Fruit fly (Drosophila melanogaster) whole organism, prepupa: Measurements from ENCODE around the gene CG18754.

Source experiments
- Blimp-1 ChIP-seq: fragments of 200-800 bp; sonication (Bioruptor generic); optimal IDR thresholded peaks from 3 replicates; lab custom pipeline; 2017; ENCODE audit warnings: missing biosample characterization, missing genetic modification characterization, mild to moderate bottlenecking, moderate library complexity, missing genetic modification reagents
- CG10631 ChIP-seq: fragments of 200-800 bp; sonication (Bioruptor generic); optimal IDR thresholded peaks from 2 replicates; lab custom pipeline; 2016; ENCODE audit warnings: missing biosample characterization, missing genetic modification characterization
- CG10669 ChIP-seq: fragments of 200-800 bp; sonication (Bioruptor generic); optimal IDR thresholded peaks from 3 replicates; lab custom pipeline; 2018; ENCODE audit warnings: missing biosample characterization, mild to moderate bottlenecking, missing genetic modification characterization, moderate library complexity
- CG11294 ChIP-seq: fragments of 200-800 bp; sonication (Bioruptor generic); IDR thresholded peaks from 2 replicates; pipeline ENCODE4 v1.3.6; 2022; ENCODE audit warnings: missing biosample characterization, missing genetic modification characterization
- CG11762 ChIP-seq: fragments of 200-800 bp; sonication (Bioruptor generic); optimal IDR thresholded peaks from 3 replicates; lab custom pipeline; 2016; ENCODE audit warnings: missing biosample characterization, missing genetic modification characterization; ENCODE audit not compliant: insufficient read depth
- CG11902 ChIP-seq: fragments of 200-800 bp; sonication (Bioruptor generic); optimal IDR thresholded peaks from 3 replicates; lab custom pipeline; 2016; ENCODE audit warnings: missing biosample characterization, missing genetic modification characterization
- CG15336 ChIP-seq: fragments of 200-800 bp; sonication (Bioruptor generic); IDR thresholded peaks from 2 replicates; pipeline ENCODE4 v1.3.6; 2022; ENCODE audit warnings: missing biosample characterization, missing genetic modification characterization
- CG3032 ChIP-seq: fragments of 200-800 bp; optimal IDR thresholded peaks from 2 replicates; lab custom pipeline; 2019; ENCODE audit warnings: missing biosample characterization, mild to moderate bottlenecking, missing genetic modification characterization, moderate library complexity
- CG31627 ChIP-seq: fragments of 200-800 bp; sonication (Bioruptor generic); optimal IDR thresholded peaks from 3 replicates; lab custom pipeline; 2016; ENCODE audit warnings: missing biosample characterization, missing genetic modification characterization
- CG32006 ChIP-seq: fragments of 200-800 bp; sonication (Bioruptor generic); optimal IDR thresholded peaks from 3 replicates; lab custom pipeline; 2017; ENCODE audit warnings: missing biosample characterization, mild to moderate bottlenecking, missing genetic modification characterization
- CG34406 ChIP-seq: fragments of 200-800 bp; sonication (Bioruptor generic); optimal IDR thresholded peaks from 3 replicates; lab custom pipeline; 2016; ENCODE audit warnings: missing biosample characterization, missing genetic modification characterization
- CG3919 ChIP-seq: fragments of 200-800 bp; sonication (Bioruptor generic); optimal IDR thresholded peaks from 3 replicates; lab custom pipeline; 2016; ENCODE audit warnings: missing biosample characterization, missing genetic modification characterization
- CG6276 ChIP-seq: fragments of 200-800 bp; sonication (Bioruptor generic); optimal IDR thresholded peaks from 2 replicates; lab custom pipeline; 2017; ENCODE audit warnings: missing biosample characterization, mild to moderate bottlenecking, missing genetic modification characterization
- CG6808 ChIP-seq: fragments of 200-800 bp; sonication (Bioruptor generic); optimal IDR thresholded peaks from 3 replicates; lab custom pipeline; 2017; ENCODE audit warnings: missing biosample characterization, missing genetic modification characterization, mild to moderate bottlenecking, moderate library complexity, missing genetic modification reagents
- CG6854 ChIP-seq: fragments of 200-800 bp; sonication (Bioruptor generic); optimal IDR thresholded peaks from 2 replicates; lab custom pipeline; 2017; ENCODE audit warnings: missing biosample characterization, mild to moderate bottlenecking, missing genetic modification characterization
- CG8119 ChIP-seq: fragments of 200-800 bp; sonication (Bioruptor generic); IDR thresholded peaks from 3 replicates; pipeline ENCODE4 v1.3.6; 2022; ENCODE audit warnings: missing biosample characterization, missing genetic modification characterization
- CG8319 ChIP-seq: fragments of 200-800 bp; sonication (Bioruptor generic); optimal IDR thresholded peaks from 3 replicates; lab custom pipeline; 2016; ENCODE audit warnings: missing biosample characterization, missing genetic modification characterization
- CG8632 ChIP-seq: fragments of 200-800 bp; sonication (Bioruptor generic); optimal IDR thresholded peaks from 3 replicates; lab custom pipeline; 2016; ENCODE audit warnings: missing biosample characterization, missing genetic modification characterization
- CG9139 ChIP-seq: fragments of 200-800 bp; sonication (Bioruptor generic); optimal IDR thresholded peaks from 3 replicates; lab custom pipeline; 2017; ENCODE audit warnings: missing biosample characterization, mild to moderate bottlenecking, missing genetic modification characterization
- Eip75B ChIP-seq: fragments of 200-800 bp; sonication (Bioruptor generic); optimal IDR thresholded peaks from 3 replicates; lab custom pipeline; 2016; ENCODE audit warnings: missing biosample characterization, missing genetic modification characterization
- Eip78C ChIP-seq: fragments of 200-800 bp; sonication (Bioruptor generic); peaks from one replicate; lab custom pipeline; 2016; ENCODE audit warnings: missing biosample characterization, missing genetic modification characterization
- Eip93F ChIP-seq: fragments of 200-800 bp; sonication (Bioruptor generic); optimal IDR thresholded peaks from 2 replicates; lab custom pipeline; 2016; ENCODE audit warnings: missing biosample characterization, mild to moderate bottlenecking, missing genetic modification characterization
- Ets21C ChIP-seq: fragments of 200-800 bp; sonication (Bioruptor generic); optimal IDR thresholded peaks from 3 replicates; lab custom pipeline; 2016; ENCODE audit warnings: missing biosample characterization, missing genetic modification characterization
- Ets96B ChIP-seq: fragments of 200-800 bp; optimal IDR thresholded peaks from 2 replicates; lab custom pipeline; 2019; ENCODE audit warnings: missing biosample characterization, mild to moderate bottlenecking, missing genetic modification characterization, moderate library complexity
- Gug ChIP-seq: fragments of 200-800 bp; sonication (Bioruptor generic); IDR thresholded peaks from 2 replicates; pipeline ENCODE4 v1.3.6; 2022; ENCODE audit warnings: missing biosample characterization, missing genetic modification characterization
- Hr38 ChIP-seq: sonication (Bioruptor generic); optimal IDR thresholded peaks from 2 replicates; lab custom pipeline; 2016; ENCODE audit warnings: missing biosample characterization, missing genetic modification characterization
- Hr39 ChIP-seq: fragments of 200-800 bp; sonication (Bioruptor generic); optimal IDR thresholded peaks from 2 replicates; lab custom pipeline; 2016; ENCODE audit warnings: missing biosample characterization, missing genetic modification characterization
- Hr4 ChIP-seq: fragments of 200-800 bp; sonication (Bioruptor generic); optimal IDR thresholded peaks from 3 replicates; lab custom pipeline; 2016; ENCODE audit warnings: missing biosample characterization, missing genetic modification characterization
- Lpt ChIP-seq: fragments of 200-800 bp; sonication (Bioruptor generic); optimal IDR thresholded peaks from 3 replicates; lab custom pipeline; 2016; ENCODE audit warnings: missing biosample characterization, missing genetic modification characterization
- Met ChIP-seq: fragments of 200-800 bp; sonication (Bioruptor generic); optimal IDR thresholded peaks from 3 replicates; lab custom pipeline; 2016; ENCODE audit warnings: missing biosample characterization, missing genetic modification characterization
- OdsH ChIP-seq: fragments of 200-800 bp; sonication (Bioruptor generic); optimal IDR thresholded peaks from 3 replicates; lab custom pipeline; 2016; ENCODE audit warnings: missing biosample characterization, missing genetic modification characterization
- Smox ChIP-seq: fragments of 200-800 bp; sonication (Bioruptor generic); optimal IDR thresholded peaks from 3 replicates; lab custom pipeline; 2016; ENCODE audit warnings: missing biosample characterization, missing genetic modification characterization
- Sox102F ChIP-seq: fragments of 200-800 bp; sonication (Bioruptor generic); optimal IDR thresholded peaks from 2 replicates; lab custom pipeline; 2016; ENCODE audit warnings: missing biosample characterization, mild to moderate bottlenecking, missing genetic modification characterization
- Sox15 ChIP-seq: fragments of 200-800 bp; sonication (Bioruptor generic); optimal IDR thresholded peaks from 3 replicates; lab custom pipeline; 2016; ENCODE audit warnings: missing biosample characterization, missing genetic modification characterization
- achi ChIP-seq: fragments of 200-800 bp; sonication (Bioruptor generic); optimal IDR thresholded peaks from 3 replicates; lab custom pipeline; 2016; ENCODE audit warnings: missing biosample characterization, missing genetic modification characterization
- acj6 ChIP-seq: fragments of 200-800 bp; sonication (Bioruptor generic); optimal IDR thresholded peaks from 3 replicates; lab custom pipeline; 2016; ENCODE audit warnings: missing biosample characterization, missing genetic modification characterization
- cyc ChIP-seq: fragments of 200-800 bp; sonication (Bioruptor generic); optimal IDR thresholded peaks from 3 replicates; lab custom pipeline; 2016; ENCODE audit warnings: missing biosample characterization, missing genetic modification characterization
- dac ChIP-seq: fragments of 200-800 bp; sonication (Bioruptor generic); optimal IDR thresholded peaks from 2 replicates; lab custom pipeline; 2017; ENCODE audit warnings: missing biosample characterization, mild to moderate bottlenecking, missing genetic modification characterization
- dsx ChIP-seq: fragments of 200-800 bp; optimal IDR thresholded peaks from 3 replicates; lab custom pipeline; 2019; ENCODE audit warnings: missing biosample characterization, mild to moderate bottlenecking, missing genetic modification characterization, moderate library complexity; ENCODE audit not compliant: poor library complexity, severe bottlenecking
- eg ChIP-seq: fragments of 200-800 bp; sonication (Bioruptor generic); IDR thresholded peaks from 3 replicates; pipeline ENCODE4 v1.3.6; 2022; ENCODE audit warnings: missing biosample characterization, missing genetic modification characterization
- esn ChIP-seq: fragments of 200-800 bp; sonication (Bioruptor generic); optimal IDR thresholded peaks from 2 replicates; lab custom pipeline; 2016; ENCODE audit warnings: missing biosample characterization, mild to moderate bottlenecking, missing genetic modification characterization, moderate library complexity
- fd59A ChIP-seq: fragments of 200-800 bp; sonication (Bioruptor generic); optimal IDR thresholded peaks from 2 replicates; lab custom pipeline; 2017; ENCODE audit warnings: missing biosample characterization, mild to moderate bottlenecking, missing genetic modification characterization, missing genetic modification reagents
- fd85E ChIP-seq: fragments of 200-800 bp; sonication (Bioruptor generic); optimal IDR thresholded peaks from 3 replicates; lab custom pipeline; 2016; ENCODE audit warnings: missing biosample characterization, missing genetic modification characterization
- fkh ChIP-seq: fragments of 200-800 bp; sonication (Bioruptor generic); optimal IDR thresholded peaks from 3 replicates; lab custom pipeline; 2017; ENCODE audit warnings: missing biosample characterization, mild to moderate bottlenecking, missing genetic modification characterization, moderate library complexity
- net ChIP-seq: fragments of 200-800 bp; sonication (Bioruptor generic); optimal IDR thresholded peaks from 3 replicates; lab custom pipeline; 2016; ENCODE audit warnings: missing biosample characterization, missing genetic modification characterization
- pdm3 ChIP-seq: fragments of 200-800 bp; sonication (Bioruptor generic); optimal IDR thresholded peaks from 3 replicates; lab custom pipeline; 2016; ENCODE audit warnings: missing biosample characterization, missing genetic modification characterization
- salr ChIP-seq, 2 experiments: fragments of 200-800 bp; sonication (Bioruptor generic); optimal IDR thresholded peaks; 3 replicates each; lab custom pipeline; 2016 to 2018; ENCODE audit warnings: missing biosample characterization in 2 of 2, missing genetic modification characterization in 2 of 2, mild to moderate bottlenecking in 1 of 2
- spab ChIP-seq: fragments of 200-800 bp; sonication (Bioruptor generic); optimal IDR thresholded peaks from 2 replicates; lab custom pipeline; 2017; ENCODE audit warnings: missing biosample characterization, mild to moderate bottlenecking, missing genetic modification characterization, missing genetic modification reagents
- ss ChIP-seq, 2 experiments: fragments of 200-800 bp; sonication (Bioruptor generic); optimal IDR thresholded peaks; 2 replicates in 1 of 2; 3 replicates in 1 of 2; lab custom pipeline; 2017 to 2018; ENCODE audit warnings: mild to moderate bottlenecking in 2 of 2, missing biosample characterization in 2 of 2, missing genetic modification characterization in 2 of 2, moderate library complexity in 1 of 2
- topi ChIP-seq: fragments of 200-800 bp; sonication (Bioruptor generic); optimal IDR thresholded peaks from 3 replicates; lab custom pipeline; 2016; ENCODE audit warnings: missing biosample characterization, missing genetic modification characterization

The CG18754 gene

DNA sequence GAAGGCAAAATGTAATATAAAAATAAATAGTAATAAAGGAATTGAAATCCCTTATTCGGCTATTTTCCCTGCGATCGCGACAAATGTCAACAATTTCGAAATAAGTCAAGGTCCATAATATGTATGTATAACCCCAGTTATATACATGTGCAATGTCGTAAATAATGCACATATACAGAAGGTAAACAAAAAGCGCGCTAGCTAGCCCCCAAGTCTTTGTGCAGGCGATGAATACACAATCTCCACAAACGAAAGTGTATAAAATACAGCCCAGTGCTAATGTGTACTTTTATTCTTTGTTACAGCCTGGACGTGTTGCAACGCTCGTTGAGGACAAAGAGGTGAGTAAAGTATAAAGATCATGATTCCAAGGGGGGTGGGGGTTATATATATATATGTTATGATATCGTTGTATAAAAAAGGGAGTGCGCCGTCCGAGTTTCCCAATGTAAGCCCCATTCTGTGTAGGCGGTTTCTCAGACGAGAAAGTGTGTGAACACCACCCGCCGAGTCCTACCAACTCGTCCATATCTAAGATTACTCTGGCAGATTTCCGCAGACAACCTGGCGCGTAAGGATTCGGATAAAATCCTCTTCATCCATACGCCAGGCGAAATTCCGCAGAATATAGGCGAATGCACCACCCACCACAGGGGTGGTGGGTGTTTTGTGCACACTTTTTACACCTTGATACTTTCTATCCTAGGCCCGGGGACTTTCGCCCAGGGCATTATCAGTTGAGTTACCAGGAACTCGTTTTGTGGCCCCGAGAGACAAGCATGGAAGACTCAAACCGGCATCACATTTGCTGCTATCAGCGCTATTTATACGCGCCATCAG, 46.0 kb downstream of the CG18754 start:
- TF ChIP-seq cyc (GFP tag; lab: Kevin White, UChicago) (no peak), Hr4 (GFP tag; lab: Kevin White, UChicago) (no peak), Ets96B (tag; lab: Kevin White, UChicago) (no peak), CG10631 (GFP tag; lab: Kevin White, UChicago) (no peak), Met (GFP tag; lab: Kevin White, UChicago) (no peak), fd59A (GFP tag; lab: Kevin White, UChicago) (no peak), OdsH (GFP tag; lab: Kevin White, UChicago) (no peak), Eip93F (peak; percentile 61), ss (GFP tag; optimal IDR thresholded peaks at IDR 0.05; lab: Kevin White, UChicago) (peak; percentile 59 to 67), dac (GFP tag; lab: Kevin White, UChicago) (no peak), CG34406 (no peak), CG8119 (peak; percentile 37; the same call in 2 of the 3 replicates), esn (GFP tag; lab: Kevin White, UChicago) (peak; percentile 14), dsx (GFP tag; lab: Kevin White, UChicago) (peak; percentile 52), CG31627 (GFP tag; lab: Kevin White, UChicago) (no peak), CG6854 (GFP tag; lab: Kevin White, UChicago) (peak; percentile 70), net (GFP tag; lab: Kevin White, UChicago) (peak; percentile 38), CG32006 (peak; percentile 22), CG3032 (tag; lab: Kevin White, UChicago) (no peak), Hr39 (GFP tag; lab: Kevin White, UChicago) (no peak), Sox102F (GFP tag; lab: Kevin White, UChicago) (peak; percentile 36), CG11902 (GFP tag; lab: Kevin White, UChicago) (no peak), salr (GFP tag; optimal IDR thresholded peaks at IDR 0.05; lab: Kevin White, UChicago) (no peak), CG11762 (GFP tag; lab: Kevin White, UChicago) (no peak), Ets21C (no peak), Gug (no peak), fd85E (GFP tag; lab: Kevin White, UChicago) (no peak), topi (GFP tag; lab: Kevin White, UChicago) (no peak), eg (GFP tag; lab: Robert Waterston, UW) (no peak; the same call in 2 of the 3 replicates), Hr38 (no peak), Blimp-1 (GFP tag; lab: Kevin White, UChicago) (peak; percentile 72), CG11294 (no peak), pdm3 (GFP tag; lab: Kevin White, UChicago) (no peak), Eip75B (peak; percentile 59), CG8319 (no peak), CG6276 (GFP tag; lab: Kevin White, UChicago) (peak; percentile 32), CG10669 (GFP tag; lab: Kevin White, UChicago) (no peak), CG8632 (GFP tag; lab: Kevin White, UChicago) (no peak), acj6 (no peak), CG3919 (GFP tag; lab: Kevin White, UChicago) (peak; percentile 25), Lpt (GFP tag; lab: Kevin White, UChicago) (peak; percentile 26), CG9139 (GFP tag; lab: Kevin White, UChicago) (peak; percentile 38), Smox (GFP tag; lab: Kevin White, UChicago) (no peak), spab (GFP tag; lab: Kevin White, UChicago) (peak; percentile 15), Sox15 (GFP tag; lab: Kevin White, UChicago) (no peak), fkh (GFP tag; lab: Kevin White, UChicago) (peak; percentile 16), CG15336 (GFP tag; lab: Robert Waterston, UW) (peak; percentile 42; the same call in 1 of the 2 replicates), CG6808 (peak; percentile 63), Eip78C (peak; percentile 84), achi (GFP tag; lab: Kevin White, UChicago) (no peak)
